Worm (Caenorhabditis elegans) whole organism, early embryonic: ENCODE data around the gene cyp-33C2.

ENCODE experiments used
- aly-1 ChIP-seq: sonication (generic microtip); optimal IDR thresholded peaks from 2 replicates; lab custom pipeline; 2016; ENCODE audit warnings: missing genetic modification characterization, missing compliant biosample characterization
- ama-1 ChIP-seq: fragments of 150-350 bp; optimal IDR thresholded peaks from 2 replicates; lab custom pipeline; 2014
- ceh-13 ChIP-seq: fragments of 200-800 bp; sonication (Bioruptor generic); optimal IDR thresholded peaks from 2 replicates; lab custom pipeline; 2018; ENCODE audit warnings: mild to moderate bottlenecking, missing genetic modification characterization, missing compliant biosample characterization
- flt-1 ChIP-seq: fragments of 200-800 bp; sonication (Bioruptor generic); IDR thresholded peaks from 2 replicates; pipeline ENCODE4 v1.3.6; 2022; ENCODE audit warnings: missing genetic modification characterization, missing compliant biosample characterization
- hmbx-1 ChIP-seq: sonication (generic microtip); optimal IDR thresholded peaks from 2 replicates; lab custom pipeline; 2016; ENCODE audit warnings: mild to moderate bottlenecking, missing genetic modification characterization, missing compliant biosample characterization
- hnd-1 ChIP-seq: sonication (generic microtip); optimal IDR thresholded peaks from 2 replicates; lab custom pipeline; 2016; ENCODE audit warnings: missing genetic modification characterization, missing compliant biosample characterization
- tbx-11 ChIP-seq: fragments of 200-800 bp; sonication (Bioruptor generic); IDR thresholded peaks from 2 replicates; pipeline ENCODE4 v1.3.6; 2022; ENCODE audit warnings: missing genetic modification characterization, missing compliant biosample characterization
- tbx-37 ChIP-seq: fragments of 200-800 bp; sonication (Bioruptor generic); conservative IDR thresholded peaks from 2 replicates; pipeline ENCODE4 v1.3.6; 2022; ENCODE audit warnings: missing genetic modification reagents, missing genetic modification characterization, missing compliant biosample characterization

DNA sequence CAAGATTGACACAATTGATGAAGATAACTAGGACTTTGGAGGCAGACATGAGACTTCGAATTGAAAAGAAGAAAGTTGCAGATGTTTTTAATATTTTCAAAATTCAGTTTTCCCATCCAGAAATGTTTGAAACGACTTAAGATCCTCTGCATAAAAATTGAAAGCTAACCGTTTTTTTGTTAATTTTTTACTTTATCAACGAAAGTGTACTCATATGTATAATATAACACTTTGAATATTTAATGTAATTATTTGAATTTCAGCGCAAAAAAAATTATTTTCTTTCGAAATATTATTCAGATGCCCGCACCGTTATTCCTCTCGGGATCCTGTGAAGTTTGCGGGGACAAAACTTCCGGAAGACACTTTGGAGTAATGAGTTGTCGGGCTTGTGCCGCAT is 43.6 kb downstream of the cyp-33C2 start, which contains the start of gene nhr-18:
- TF ChIP-seq ama-1 (lab: Kevin White, UChicago): no peak
- TF ChIP-seq aly-1 (tag; lab: Kevin White, UChicago): no peak
- TF ChIP-seq tbx-11: no peak
- no peak for TF ChIP-seq hmbx-1 (tag; lab: Kevin White, UChicago)
- no peak for TF ChIP-seq hnd-1 (tag; lab: Kevin White, UChicago)
- TF ChIP-seq flt-1 (GFP tag; lab: Robert Waterston, UW): no peak
- no peak for TF ChIP-seq ceh-13 (GFP tag; lab: Kevin White, UChicago)
- TF ChIP-seq tbx-37: no peak
